Fruit fly (Drosophila melanogaster) whole organism, embryonic: ENCODE measurements around the gene CG5104.

Source experiments
- Atf6 ChIP-seq: fragments of 200-800 bp; sonication (Bioruptor generic); IDR thresholded peaks from 2 replicates; pipeline ENCODE4 v1.3.6; 2022; ENCODE audit warnings: missing biosample characterization, missing genetic modification characterization
- CG1024 ChIP-seq: fragments of 200-800 bp; sonication (Bioruptor generic); IDR thresholded peaks from 2 replicates; pipeline ENCODE4 v1.3.6; 2022; ENCODE audit warnings: missing biosample characterization, missing genetic modification characterization
- CG10431 ChIP-seq: fragments of 200-800 bp; sonication (Bioruptor generic); optimal IDR thresholded peaks from 3 replicates; lab custom pipeline; 2018; ENCODE audit warnings: missing biosample characterization, mild to moderate bottlenecking, missing genetic modification characterization
- CG11456 ChIP-seq: fragments of 200-800 bp; sonication (Bioruptor generic); IDR thresholded peaks from 3 replicates; pipeline ENCODE4 v1.3.6; 2022; ENCODE audit warnings: missing biosample characterization, missing genetic modification characterization
- CG12104 ChIP-seq: fragments of 200-800 bp; sonication (Bioruptor generic); optimal IDR thresholded peaks from 3 replicates; lab custom pipeline; 2016; ENCODE audit warnings: missing biosample characterization, missing genetic modification characterization
- CG12942 ChIP-seq: fragments of 200-800 bp; sonication (Bioruptor generic); optimal IDR thresholded peaks from 3 replicates; lab custom pipeline; 2016; ENCODE audit warnings: missing biosample characterization, missing genetic modification characterization
- CG13775 ChIP-seq: fragments of 200-800 bp; sonication (Bioruptor generic); optimal IDR thresholded peaks from 3 replicates; lab custom pipeline; 2017; ENCODE audit warnings: missing biosample characterization, mild to moderate bottlenecking, missing genetic modification characterization
- CG14050 ChIP-seq: fragments of 200-800 bp; sonication (Bioruptor generic); IDR thresholded peaks from 3 replicates; pipeline ENCODE4 v1.3.6; 2022; ENCODE audit warnings: missing biosample characterization, missing genetic modification characterization
- CG1602 ChIP-seq: fragments of 200-800 bp; sonication (Bioruptor generic); optimal IDR thresholded peaks from 3 replicates; lab custom pipeline; 2016; ENCODE audit warnings: missing biosample characterization, missing genetic modification characterization
- CG16863 ChIP-seq: fragments of 200-800 bp; sonication (Bioruptor generic); optimal IDR thresholded peaks from 3 replicates; lab custom pipeline; 2016; ENCODE audit warnings: missing biosample characterization, missing genetic modification characterization
- CG17361 ChIP-seq: fragments of 200-800 bp; sonication (Bioruptor generic); IDR thresholded peaks from 3 replicates; pipeline ENCODE4 v1.3.6; 2022; ENCODE audit warnings: missing biosample characterization, missing genetic modification characterization
- CG17612 ChIP-seq: fragments of 200-800 bp; sonication (Bioruptor generic); IDR thresholded peaks from 2 replicates; pipeline ENCODE4 v1.3.6; 2022; ENCODE audit warnings: missing biosample characterization, missing genetic modification characterization
- CG2199 ChIP-seq: fragments of 200-800 bp; sonication (Bioruptor generic); IDR thresholded peaks from 3 replicates; pipeline ENCODE4 v1.3.6; 2022; ENCODE audit warnings: missing biosample characterization, missing genetic modification characterization
- CG2202 ChIP-seq: fragments of 200-800 bp; sonication (Bioruptor generic); optimal IDR thresholded peaks from 2 replicates; lab custom pipeline; 2018; ENCODE audit warnings: missing biosample characterization, mild to moderate bottlenecking, missing genetic modification characterization
- CG2678 ChIP-seq: fragments of 200-800 bp; sonication (Bioruptor generic); optimal IDR thresholded peaks from 3 replicates; lab custom pipeline; 2019; ENCODE audit warnings: missing biosample characterization, mild to moderate bottlenecking, missing genetic modification characterization, moderate library complexity
- CG30403 ChIP-seq: fragments of 200-800 bp; sonication (Bioruptor generic); optimal IDR thresholded peaks from 3 replicates; lab custom pipeline; 2016; ENCODE audit warnings: missing biosample characterization, missing genetic modification characterization
- CG31224 ChIP-seq: fragments of 200-800 bp; sonication (Bioruptor generic); IDR thresholded peaks from 2 replicates; pipeline ENCODE4 v1.3.6; 2022; ENCODE audit warnings: missing biosample characterization, missing genetic modification characterization
- CG31365 ChIP-seq: fragments of 200-800 bp; sonication (Bioruptor generic); optimal IDR thresholded peaks from 2 replicates; lab custom pipeline; 2018; ENCODE audit warnings: missing biosample characterization, mild to moderate bottlenecking, missing genetic modification characterization
- CG32532 ChIP-seq: fragments of 200-800 bp; sonication (Bioruptor generic); IDR thresholded peaks from 2 replicates; pipeline ENCODE4 v1.3.6; 2022; ENCODE audit warnings: missing biosample characterization, missing genetic modification characterization
- CG33213 ChIP-seq: fragments of 200-800 bp; sonication (Bioruptor generic); optimal IDR thresholded peaks from 3 replicates; lab custom pipeline; 2016; ENCODE audit warnings: missing biosample characterization, missing genetic modification characterization
- CG3995 ChIP-seq: fragments of 200-800 bp; sonication (Bioruptor generic); optimal IDR thresholded peaks from 3 replicates; lab custom pipeline; 2016; ENCODE audit warnings: missing biosample characterization, missing genetic modification characterization
- CG4404 ChIP-seq: fragments of 200-800 bp; sonication (Bioruptor generic); IDR thresholded peaks from 2 replicates; pipeline ENCODE4 v1.3.6; 2022; ENCODE audit warnings: missing biosample characterization, missing genetic modification characterization
- CG4617 ChIP-seq: fragments of 200-800 bp; sonication (Bioruptor generic); optimal IDR thresholded peaks from 3 replicates; lab custom pipeline; 2016; ENCODE audit warnings: missing biosample characterization, missing genetic modification characterization, borderline replicate concordance
- CG6654 ChIP-seq: fragments of 200-800 bp; sonication (Bioruptor generic); optimal IDR thresholded peaks from 2 replicates; lab custom pipeline; 2017; ENCODE audit warnings: missing biosample characterization, mild to moderate bottlenecking, missing genetic modification characterization
- CG6683 ChIP-seq: fragments of 200-800 bp; sonication (Bioruptor generic); optimal IDR thresholded peaks from 2 replicates; lab custom pipeline; 2017; ENCODE audit warnings: missing biosample characterization, mild to moderate bottlenecking, missing genetic modification characterization, missing genetic modification reagents
- CG8478 ChIP-seq: fragments of >200 bp; optimal IDR thresholded peaks from 2 replicates; lab custom pipeline; 2018
- CG9609 ChIP-seq: fragments of 200-800 bp; sonication (Bioruptor generic); optimal IDR thresholded peaks from 3 replicates; lab custom pipeline; 2016; ENCODE audit warnings: missing biosample characterization, missing genetic modification characterization
- CG9876 ChIP-seq: fragments of 200-800 bp; sonication (Bioruptor generic); optimal IDR thresholded peaks from 2 replicates; lab custom pipeline; 2016; ENCODE audit warnings: missing biosample characterization, missing genetic modification characterization
- CTCF ChIP-seq: fragments of 200-800 bp; sonication (Bioruptor generic); optimal IDR thresholded peaks from 2 replicates; lab custom pipeline; 2017; ENCODE audit warnings: missing biosample characterization, mild to moderate bottlenecking, missing genetic modification characterization, moderate library complexity
- Dll ChIP-seq: fragments of 200-800 bp; sonication (Bioruptor generic); IDR thresholded peaks from 4 replicates; pipeline ENCODE4 v1.3.6; 2022; ENCODE audit warnings: missing biosample characterization, missing genetic modification characterization; ENCODE audit not compliant: partially characterized antibody
- Dp ChIP-seq: fragments of 200-800 bp; sonication (Bioruptor generic); optimal IDR thresholded peaks from 2 replicates; lab custom pipeline; 2018; ENCODE audit warnings: missing biosample characterization, mild to moderate bottlenecking, missing genetic modification characterization, moderate library complexity
- Ets97D ChIP-seq: fragments of 200-800 bp; sonication (Bioruptor generic); optimal IDR thresholded peaks from 3 replicates; lab custom pipeline; 2016; ENCODE audit warnings: missing biosample characterization, missing genetic modification characterization
- Gsc ChIP-seq: fragments of 200-800 bp; sonication (Bioruptor generic); IDR thresholded peaks from 2 replicates; pipeline ENCODE4 v1.3.6; 2022; ENCODE audit warnings: missing biosample characterization, missing genetic modification characterization
- Nf-YA ChIP-seq: fragments of 200-800 bp; sonication (Bioruptor generic); IDR thresholded peaks from 2 replicates; pipeline ENCODE4 v1.3.6; 2022; ENCODE audit warnings: missing biosample characterization, missing genetic modification characterization
- Oaz ChIP-seq: fragments of 200-800 bp; sonication (Bioruptor generic); IDR thresholded peaks from 2 replicates; pipeline ENCODE4 v1.3.6; 2022; ENCODE audit warnings: missing biosample characterization, missing genetic modification characterization
- Vsx1 ChIP-seq: fragments of 200-800 bp; sonication (Bioruptor generic); optimal IDR thresholded peaks from 2 replicates; lab custom pipeline; 2017; ENCODE audit warnings: missing biosample characterization, mild to moderate bottlenecking, missing genetic modification characterization, missing genetic modification reagents
- ac ChIP-seq: fragments of 200-800 bp; sonication (Bioruptor generic); optimal IDR thresholded peaks from 3 replicates; lab custom pipeline; 2017; ENCODE audit warnings: missing biosample characterization, mild to moderate bottlenecking, missing genetic modification characterization
- bab2 ChIP-seq: fragments of 200-800 bp; sonication (Bioruptor generic); optimal IDR thresholded peaks from 2 replicates; lab custom pipeline; 2016; ENCODE audit warnings: missing biosample characterization, missing genetic modification characterization
- cato ChIP-seq: fragments of 200-800 bp; sonication (Bioruptor generic); optimal IDR thresholded peaks from 2 replicates; lab custom pipeline; 2016; ENCODE audit warnings: missing biosample characterization, missing genetic modification characterization, borderline replicate concordance
- corto ChIP-seq: fragments of 200-800 bp; sonication (Bioruptor generic); optimal IDR thresholded peaks from 2 replicates; lab custom pipeline; 2016; ENCODE audit warnings: missing biosample characterization, mild to moderate bottlenecking, missing genetic modification characterization, moderate library complexity
- croc ChIP-seq: fragments of 200-800 bp; sonication (Bioruptor generic); conservative IDR thresholded peaks from 3 replicates; pipeline ENCODE4 v1.3.6; 2022; ENCODE audit warnings: missing biosample characterization, missing genetic modification characterization
- crol ChIP-seq: fragments of 200-800 bp; sonication (Bioruptor generic); IDR thresholded peaks from 2 replicates; pipeline ENCODE4 v1.3.6; 2022; ENCODE audit warnings: missing biosample characterization, missing genetic modification characterization
- cwo ChIP-seq: fragments of 200-800 bp; sonication (Bioruptor generic); optimal IDR thresholded peaks from 3 replicates; lab custom pipeline; 2017; ENCODE audit warnings: missing biosample characterization, missing genetic modification characterization, mild to moderate bottlenecking, moderate library complexity, missing genetic modification reagents
- esg ChIP-seq: fragments of 200-800 bp; sonication (Bioruptor generic); conservative IDR thresholded peaks from 2 replicates; pipeline ENCODE4 v1.3.6; 2022; ENCODE audit warnings: missing biosample characterization, missing genetic modification characterization
- fd102C ChIP-seq: fragments of 200-800 bp; sonication (Bioruptor generic); optimal IDR thresholded peaks from 2 replicates; lab custom pipeline; 2018; ENCODE audit warnings: missing biosample characterization, mild to moderate bottlenecking, missing genetic modification characterization, moderate library complexity
- jumu ChIP-seq: fragments of 200-800 bp; sonication (Bioruptor generic); optimal IDR thresholded peaks from 3 replicates; lab custom pipeline; 2016; ENCODE audit warnings: missing biosample characterization, missing genetic modification characterization
- maf-S ChIP-seq: fragments of 200-800 bp; sonication (Bioruptor generic); optimal IDR thresholded peaks from 2 replicates; lab custom pipeline; 2016; ENCODE audit warnings: missing biosample characterization, missing genetic modification characterization
- mld ChIP-seq: fragments of 200-800 bp; sonication (Bioruptor generic); IDR thresholded peaks from 3 replicates; pipeline ENCODE4 v1.3.6; 2022; ENCODE audit warnings: missing biosample characterization, missing genetic modification characterization; ENCODE audit not compliant: partially characterized antibody
- nmo ChIP-seq: fragments of 200-800 bp; sonication (Bioruptor generic); optimal IDR thresholded peaks from 2 replicates; lab custom pipeline; 2018; ENCODE audit warnings: missing biosample characterization, mild to moderate bottlenecking, missing genetic modification characterization, moderate library complexity
- rib ChIP-seq: fragments of 200-800 bp; sonication (Bioruptor generic); IDR thresholded peaks from 2 replicates; pipeline ENCODE4 v1.3.6; 2022; ENCODE audit warnings: missing biosample characterization, missing genetic modification characterization
- sens ChIP-seq: fragments of 200-800 bp; sonication (Bioruptor generic); peaks from one replicate; lab custom pipeline; 2016; ENCODE audit warnings: missing biosample characterization, missing genetic modification characterization

The CG5104 gene

dm6 chr3L:20493417-20494261, 27.2 kb upstream of the CG5104 start (continued):
- TF ChIP-seq jumu (GFP tag; lab: Kevin White, UChicago) (no peak), Vsx1 (GFP tag; lab: Kevin White, UChicago) (peak; percentile 53), CG4404 (GFP tag; lab: Robert Waterston, UW) (peak; percentile 50), sens (GFP tag; lab: Kevin White, UChicago) (peak; percentile 89), CG1602 (peak; percentile 13), Oaz (GFP tag; lab: Robert Waterston, UW) (peak; percentile 47), CG4617 (GFP tag; lab: Kevin White, UChicago) (peak; percentile 23), Ets97D (GFP tag; lab: Kevin White, UChicago) (peak; percentile 9), Dll (GFP tag; lab: Robert Waterston, UW) (peak; percentile 55; the same call in 1 of the 4 replicates), CG6654 (GFP tag; lab: Kevin White, UChicago) (peak; percentile 10), cwo (GFP tag; lab: Kevin White, UChicago) (peak; percentile 72), CG32532 (GFP tag; lab: Robert Waterston, UW) (peak; percentile 85), CG6683 (GFP tag; lab: Kevin White, UChicago) (peak; percentile 37), CG3995 (GFP tag; lab: Kevin White, UChicago) (peak; percentile 38), CG12942 (GFP tag; lab: Kevin White, UChicago) (peak; percentile 45), Atf6 (peak; percentile 88), esg (peak; percentile 64), Nf-YA (GFP tag; lab: Robert Waterston, UW) (peak; percentile 71), CG12104 (GFP tag; lab: Kevin White, UChicago) (peak; percentile 60), CG10431 (GFP tag; lab: Kevin White, UChicago) (peak; percentile 37), CG2199 (GFP tag; lab: Robert Waterston, UW) (no peak), crol (GFP tag; lab: Robert Waterston, UW) (peak; percentile 27; the same call in 1 of the 2 replicates), CG17361 (peak; percentile 69), maf-S (peak; percentile 30), CG13775 (GFP tag; lab: Kevin White, UChicago) (no peak), croc (GFP tag; lab: Robert Waterston, UW) (no peak), fd102C (GFP tag; lab: Kevin White, UChicago) (peak; percentile 6), CG16863 (GFP tag; lab: Kevin White, UChicago) (no peak), Gsc (GFP tag; lab: Robert Waterston, UW) (no peak), Dp (GFP tag; lab: Kevin White, UChicago) (no peak), CG9876 (GFP tag; lab: Kevin White, UChicago) (no peak), nmo (GFP tag; lab: Kevin White, UChicago) (peak; percentile 76), CG1024 (GFP tag; lab: Robert Waterston, UW) (no peak), CG2678 (peak; percentile 85), CG33213 (GFP tag; lab: Kevin White, UChicago) (peak; percentile 4), CG8478 (lab: Kevin White, UChicago) (no peak), CG30403 (GFP tag; lab: Kevin White, UChicago) (peak; percentile 84), mld (GFP tag; lab: Robert Waterston, UW) (no peak), CG31365 (tag; lab: Kevin White, UChicago) (peak; percentile 0), CG11456 (GFP tag; lab: Robert Waterston, UW) (peak; percentile 71; the same call in 2 of the 3 replicates), CTCF (GFP tag; lab: Kevin White, UChicago) (peak; percentile 40), CG14050 (GFP tag; lab: Robert Waterston, UW) (peak; percentile 67), CG31224 (peak; percentile 77), rib (peak; percentile 63; the same call in 1 of the 2 replicates), ac (GFP tag; lab: Kevin White, UChicago) (no peak), CG9609 (peak; percentile 19), cato (GFP tag; lab: Kevin White, UChicago) (peak; percentile 11), CG2202 (no peak), corto (GFP tag; lab: Kevin White, UChicago) (peak; percentile 59), CG17612 (GFP tag; lab: Robert Waterston, UW) (no peak), bab2 (GFP tag; lab: Kevin White, UChicago) (peak; percentile 55)
